Fruit fly (Drosophila melanogaster) whole organism, embryonic: ENCODE measurements around the gene CG5003.

ENCODE experiments used
- Bteb2 ChIP-seq: fragments of 200-800 bp; sonication (Bioruptor generic); optimal IDR thresholded peaks from 2 replicates; lab custom pipeline; 2016; ENCODE audit warnings: missing biosample characterization, missing genetic modification characterization
- C15 ChIP-seq: fragments of 200-800 bp; sonication (Bioruptor generic); IDR thresholded peaks from 3 replicates; pipeline ENCODE4 v1.3.6; 2022; ENCODE audit warnings: missing biosample characterization, missing genetic modification characterization
- CG10366 ChIP-seq: fragments of 200-800 bp; sonication (Bioruptor generic); IDR thresholded peaks from 2 replicates; pipeline ENCODE4 v1.3.6; 2022; ENCODE audit warnings: missing biosample characterization, missing genetic modification characterization
- CG10565 ChIP-seq: fragments of 200-800 bp; sonication (Bioruptor generic); optimal IDR thresholded peaks from 3 replicates; lab custom pipeline; 2016; ENCODE audit warnings: missing biosample characterization, mild to moderate bottlenecking, missing genetic modification characterization
- CG14710 ChIP-seq: fragments of 200-800 bp; sonication (Bioruptor generic); optimal IDR thresholded peaks from 3 replicates; lab custom pipeline; 2019; ENCODE audit warnings: missing biosample characterization, mild to moderate bottlenecking, missing genetic modification characterization, moderate library complexity
- CG1602 ChIP-seq: fragments of 200-800 bp; sonication (Bioruptor generic); optimal IDR thresholded peaks from 3 replicates; lab custom pipeline; 2016; ENCODE audit warnings: missing biosample characterization, missing genetic modification characterization
- CG16813 ChIP-seq: fragments of 200-800 bp; sonication (Bioruptor generic); IDR thresholded peaks from 3 replicates; pipeline ENCODE4 v1.3.6; 2022; ENCODE audit warnings: missing biosample characterization, missing genetic modification characterization; ENCODE audit not compliant: partially characterized antibody
- CG2129 ChIP-seq: fragments of 200-800 bp; sonication (Bioruptor generic); IDR thresholded peaks from 2 replicates; pipeline ENCODE4 v1.3.6; 2022; ENCODE audit warnings: missing biosample characterization, missing genetic modification characterization; ENCODE audit not compliant: partially characterized antibody
- CG2678 ChIP-seq: fragments of 200-800 bp; sonication (Bioruptor generic); optimal IDR thresholded peaks from 3 replicates; lab custom pipeline; 2019; ENCODE audit warnings: missing biosample characterization, mild to moderate bottlenecking, missing genetic modification characterization, moderate library complexity
- CG33557 ChIP-seq: fragments of 200-800 bp; sonication (Bioruptor generic); optimal IDR thresholded peaks from 2 replicates; lab custom pipeline; 2019; ENCODE audit warnings: missing biosample characterization, mild to moderate bottlenecking, missing genetic modification characterization, moderate library complexity
- CG4328 ChIP-seq: fragments of 200-800 bp; sonication (Bioruptor generic); optimal IDR thresholded peaks from 3 replicates; lab custom pipeline; 2017; ENCODE audit warnings: missing biosample characterization, missing genetic modification reagents, missing genetic modification characterization
- CG4617 ChIP-seq: fragments of 200-800 bp; sonication (Bioruptor generic); optimal IDR thresholded peaks from 3 replicates; lab custom pipeline; 2016; ENCODE audit warnings: missing biosample characterization, missing genetic modification characterization, borderline replicate concordance
- CG4820 ChIP-seq: fragments of 200-800 bp; sonication (Bioruptor generic); optimal IDR thresholded peaks from 3 replicates; lab custom pipeline; 2016; ENCODE audit warnings: missing biosample characterization, missing genetic modification characterization
- CG4854 ChIP-seq: fragments of 200-800 bp; sonication (Bioruptor generic); optimal IDR thresholded peaks from 2 replicates; lab custom pipeline; 2016; ENCODE audit warnings: missing biosample characterization, missing genetic modification characterization, inconsistent platforms
- CG5180 ChIP-seq: fragments of 200-800 bp; sonication (Bioruptor generic); optimal IDR thresholded peaks from 3 replicates; lab custom pipeline; 2017; ENCODE audit warnings: missing biosample characterization, missing genetic modification characterization, mild to moderate bottlenecking, moderate library complexity, missing genetic modification reagents
- CG6272 ChIP-seq: fragments of 200-800 bp; sonication (Bioruptor generic); IDR thresholded peaks from 2 replicates; pipeline ENCODE4 v1.3.6; 2022; ENCODE audit warnings: missing biosample characterization, missing genetic modification characterization
- CG7556 ChIP-seq: fragments of 200-800 bp; sonication (Bioruptor generic); optimal IDR thresholded peaks from 2 replicates; lab custom pipeline; 2017; ENCODE audit warnings: missing biosample characterization, mild to moderate bottlenecking, missing genetic modification characterization
- CG7839 ChIP-seq: fragments of 200-800 bp; sonication (Bioruptor generic); optimal IDR thresholded peaks from 3 replicates; lab custom pipeline; 2018; ENCODE audit warnings: missing biosample characterization, mild to moderate bottlenecking, missing genetic modification characterization, moderate library complexity
- CG8478 ChIP-seq: fragments of >200 bp; optimal IDR thresholded peaks from 2 replicates; lab custom pipeline; 2018
- D19B ChIP-seq: fragments of 200-800 bp; sonication (Bioruptor generic); optimal IDR thresholded peaks from 2 replicates; lab custom pipeline; 2017; ENCODE audit warnings: missing biosample characterization, mild to moderate bottlenecking, missing genetic modification characterization
- H2.0 ChIP-seq: fragments of 200-800 bp; sonication (Bioruptor generic); IDR thresholded peaks from 2 replicates; pipeline ENCODE4 v1.3.6; 2022; ENCODE audit warnings: missing biosample characterization, missing genetic modification characterization
- HmgD ChIP-seq: fragments of 200-800 bp; sonication (Bioruptor generic); optimal IDR thresholded peaks from 3 replicates; lab custom pipeline; 2016; ENCODE audit warnings: missing biosample characterization, missing genetic modification characterization
- Hmr ChIP-seq: fragments of 200-800 bp; sonication (Bioruptor generic); optimal IDR thresholded peaks from 3 replicates; lab custom pipeline; 2017; ENCODE audit warnings: mild to moderate bottlenecking, missing biosample characterization, missing genetic modification reagents, missing genetic modification characterization
- Hr51 ChIP-seq, 2 experiments: fragments of 200-800 bp; sonication (Bioruptor generic); optimal IDR thresholded peaks; 2 replicates in 1 of 2; 3 replicates in 1 of 2; lab custom pipeline; 2016 to 2018; ENCODE audit warnings: missing biosample characterization in 2 of 2, missing genetic modification characterization in 2 of 2, mild to moderate bottlenecking in 1 of 2, moderate library complexity in 1 of 2
- Lpt ChIP-seq: fragments of >200 bp; optimal IDR thresholded peaks from 2 replicates; lab custom pipeline; 2018; ENCODE audit warnings: missing biosample characterization, missing genetic modification characterization
- Oli ChIP-seq: fragments of 200-800 bp; sonication (Bioruptor generic); optimal IDR thresholded peaks from 2 replicates; lab custom pipeline; 2018; ENCODE audit warnings: missing biosample characterization, mild to moderate bottlenecking, missing genetic modification characterization, moderate library complexity
- Ravus ChIP-seq: fragments of 200-800 bp; sonication (Bioruptor generic); IDR thresholded peaks from 2 replicates; pipeline ENCODE4 v1.3.6; 2022; ENCODE audit warnings: missing biosample characterization, missing genetic modification characterization
- Rfx ChIP-seq: fragments of 200-800 bp; sonication (Bioruptor generic); IDR thresholded peaks from 2 replicates; pipeline ENCODE4 v1.3.6; 2022; ENCODE audit warnings: missing biosample characterization, missing genetic modification characterization
- Six4 ChIP-seq: fragments of 200-800 bp; sonication (Bioruptor generic); optimal IDR thresholded peaks from 2 replicates; lab custom pipeline; 2016; ENCODE audit warnings: missing biosample characterization, missing genetic modification characterization
- Vsx1 ChIP-seq: fragments of 200-800 bp; sonication (Bioruptor generic); optimal IDR thresholded peaks from 2 replicates; lab custom pipeline; 2017; ENCODE audit warnings: missing biosample characterization, mild to moderate bottlenecking, missing genetic modification characterization, missing genetic modification reagents
- aop ChIP-seq: fragments of 200-800 bp; sonication (Bioruptor generic); IDR thresholded peaks from 2 replicates; pipeline ENCODE4 v1.3.6; 2022; ENCODE audit warnings: missing biosample characterization, missing genetic modification characterization
- ara ChIP-seq: fragments of 200-800 bp; sonication (Bioruptor generic); IDR thresholded peaks from 2 replicates; pipeline ENCODE4 v1.3.6; 2022; ENCODE audit warnings: missing biosample characterization, missing genetic modification characterization
- az2 ChIP-seq: fragments of 200-800 bp; sonication (Bioruptor generic); optimal IDR thresholded peaks from 3 replicates; lab custom pipeline; 2016; ENCODE audit warnings: missing biosample characterization, missing genetic modification characterization
- cg ChIP-seq: fragments of 200-800 bp; sonication (Bioruptor generic); optimal IDR thresholded peaks from 3 replicates; lab custom pipeline; 2019; ENCODE audit warnings: missing biosample characterization, mild to moderate bottlenecking, missing genetic modification characterization, moderate library complexity
- disco-r ChIP-seq: fragments of 200-800 bp; sonication (Bioruptor generic); optimal IDR thresholded peaks from 2 replicates; lab custom pipeline; 2016; ENCODE audit warnings: missing biosample characterization, missing genetic modification characterization
- eve ChIP-seq, 2 experiments: fragments of >200 bp; optimal IDR thresholded peaks; 2 replicates each; lab custom pipeline; 2017; ENCODE audit warnings: missing biosample characterization in 2 of 2, missing genetic modification characterization in 2 of 2
- gsb-n ChIP-seq: fragments of 200-800 bp; sonication (Bioruptor generic); optimal IDR thresholded peaks from 3 replicates; lab custom pipeline; 2018; ENCODE audit warnings: missing biosample characterization, mild to moderate bottlenecking, missing genetic modification characterization
- her ChIP-seq: fragments of 200-800 bp; sonication (Bioruptor generic); optimal IDR thresholded peaks from 2 replicates; lab custom pipeline; 2016; ENCODE audit warnings: missing biosample characterization, missing genetic modification characterization
- jumu ChIP-seq: fragments of 200-800 bp; sonication (Bioruptor generic); optimal IDR thresholded peaks from 3 replicates; lab custom pipeline; 2016; ENCODE audit warnings: missing biosample characterization, missing genetic modification characterization
- klu ChIP-seq: fragments of 200-800 bp; sonication (Bioruptor generic); IDR thresholded peaks from 2 replicates; pipeline ENCODE4 v1.3.6; 2022; ENCODE audit warnings: missing biosample characterization, missing genetic modification characterization
- lola ChIP-seq, 3 experiments: fragments of >200 bp in 2 of 3; fragments of 200-800 bp in 1 of 3; sonication (Bioruptor generic) in 1 of 3; optimal IDR thresholded peaks; 2 replicates each; lab custom pipeline; 2017 to 2019; ENCODE audit warnings: missing biosample characterization in 3 of 3, missing genetic modification characterization in 3 of 3, mild to moderate bottlenecking in 1 of 3, moderate library complexity in 1 of 3
- org-1 ChIP-seq: fragments of 200-800 bp; sonication (Bioruptor generic); optimal IDR thresholded peaks from 2 replicates; lab custom pipeline; 2017; ENCODE audit warnings: missing biosample characterization, missing genetic modification characterization
- p53 ChIP-seq: fragments of 200-800 bp; sonication (Bioruptor generic); optimal IDR thresholded peaks from 2 replicates; lab custom pipeline; 2016; ENCODE audit warnings: missing biosample characterization, missing genetic modification characterization
- prd ChIP-seq, 3 experiments: fragments of >200 bp in 2 of 3; fragments of 200-800 bp in 1 of 3; sonication (Bioruptor generic) in 1 of 3; optimal IDR thresholded peaks in 2 of 3; IDR thresholded peaks in 1 of 3; 2 replicates in 2 of 3; 3 replicates in 1 of 3; pipeline versions ENCODE4 v1.3.6 to Lab custom; 2017 to 2022; ENCODE audit warnings: missing biosample characterization in 1 of 3, missing genetic modification characterization in 1 of 3
- run ChIP-seq: fragments of 200-800 bp; sonication (Bioruptor generic); optimal IDR thresholded peaks from 3 replicates; lab custom pipeline; 2018; ENCODE audit warnings: missing biosample characterization, mild to moderate bottlenecking, missing genetic modification characterization
- sc ChIP-seq, 3 experiments: fragments of >200 bp in 2 of 3; fragments of 200-800 bp in 1 of 3; sonication (Bioruptor generic) in 1 of 3; optimal IDR thresholded peaks; 2 replicates in 2 of 3; 3 replicates in 1 of 3; lab custom pipeline; 2017; ENCODE audit warnings: mild to moderate bottlenecking in 1 of 3, missing biosample characterization in 1 of 3, missing genetic modification characterization in 1 of 3, missing genetic modification reagents in 1 of 3
- sna ChIP-seq: fragments of 200-800 bp; sonication (Bioruptor generic); IDR thresholded peaks from 2 replicates; pipeline ENCODE4 v1.3.6; 2022; ENCODE audit warnings: missing biosample characterization, missing genetic modification characterization; ENCODE audit not compliant: partially characterized antibody
- tap ChIP-seq: fragments of 200-800 bp; optimal IDR thresholded peaks from 3 replicates; lab custom pipeline; 2019; ENCODE audit warnings: missing biosample characterization, mild to moderate bottlenecking, missing genetic modification characterization, moderate library complexity
- zen ChIP-seq: fragments of 200-800 bp; sonication (Bioruptor generic); optimal IDR thresholded peaks from 3 replicates; lab custom pipeline; 2018; ENCODE audit warnings: missing biosample characterization, mild to moderate bottlenecking, missing genetic modification characterization, moderate library complexity

The CG5003 gene

dm6 chr3R:27922673-27923175 lies 6.4 kb upstream of the CG5003 start, which contains the start of gene RpL4 (continued):
- peak; percentile 72 for TF ChIP-seq Bteb2 (GFP tag; lab: Kevin White, UChicago)
- no peak; the same call in 1 of the 2 replicates for TF ChIP-seq Ravus (GFP tag; lab: Robert Waterston, UW)
- TF ChIP-seq H2.0 (GFP tag; lab: Robert Waterston, UW), result peak; percentile 83
- peak; percentile 83 for TF ChIP-seq Vsx1
- peak; percentile 58 for TF ChIP-seq Six4 (GFP tag; lab: Kevin White, UChicago)
- TF ChIP-seq Hmr (GFP tag; lab: Kevin White, UChicago), result peak; percentile 94
- peak; percentile 70 for TF ChIP-seq Oli (tag; lab: Kevin White, UChicago)
- peak; percentile 56 for TF ChIP-seq CG4820 (GFP tag; lab: Kevin White, UChicago)
- TF ChIP-seq CG4854 (GFP tag; lab: Kevin White, UChicago), result peak; percentile 78
- no peak for TF ChIP-seq CG10565 (GFP tag; lab: Kevin White, UChicago)
- no peak for TF ChIP-seq tap
- TF ChIP-seq C15 (GFP tag; lab: Robert Waterston, UW), result peak; percentile 72; the same call in 1 of the 3 replicates
- peak; percentile 76 to 79 for TF ChIP-seq Hr51 (GFP tag; optimal IDR thresholded peaks at IDR 0.05; lab: Kevin White, UChicago)
- peak; percentile 78 for TF ChIP-seq az2 (GFP tag; lab: Kevin White, UChicago)
- no peak for TF ChIP-seq CG2129 (GFP tag; lab: Robert Waterston, UW)
- TF ChIP-seq CG4328 (GFP tag; lab: Kevin White, UChicago), result peak; percentile 88
- TF ChIP-seq CG6272 (GFP tag; lab: Robert Waterston, UW), result peak; percentile 52
- TF ChIP-seq CG7839 (tag; lab: Kevin White, UChicago), result peak; percentile 81
- peak; percentile 77 for TF ChIP-seq p53 (GFP tag; lab: Kevin White, UChicago)
- peak; percentile 74 for TF ChIP-seq disco-r (GFP tag; lab: Kevin White, UChicago)
- peak; percentile 76 for TF ChIP-seq CG5180 (GFP tag; lab: Kevin White, UChicago)
- peak; percentile 71 for TF ChIP-seq CG2678 (tag; lab: Kevin White, UChicago)
- TF ChIP-seq her (GFP tag; lab: Kevin White, UChicago), result peak; percentile 68
- peak; percentile 86 for TF ChIP-seq CG33557 (GFP tag; lab: Kevin White, UChicago)
- TF ChIP-seq CG16813 (GFP tag; lab: Robert Waterston, UW), result no peak
- peak; percentile 42 for TF ChIP-seq HmgD (GFP tag; lab: Kevin White, UChicago)
- TF ChIP-seq aop (GFP tag; lab: Robert Waterston, UW), result no peak
- peak; percentile 33 for TF ChIP-seq run (tag; lab: Kevin White, UChicago)
- no peak for TF ChIP-seq klu (GFP tag; lab: Robert Waterston, UW)
- no peak for TF ChIP-seq prd (optimal IDR thresholded peaks at IDR 0.05; lab: Kevin White, UChicago)
- TF ChIP-seq prd (GFP tag; IDR thresholded peaks at IDR 0.05; lab: Robert Waterston, UW), result peak; percentile 48; the same call in 2 of the 3 replicates
- peak; percentile 67 for TF ChIP-seq CG7556 (GFP tag; lab: Kevin White, UChicago)
- TF ChIP-seq sna (GFP tag; lab: Robert Waterston, UW), result no peak
- TF ChIP-seq Lpt, result no peak
- no peak for TF ChIP-seq sc (optimal IDR thresholded peaks at IDR 0.05; lab: Kevin White, UChicago)
- peak; percentile 88 for TF ChIP-seq sc (GFP tag; optimal IDR thresholded peaks at IDR 0.05; lab: Kevin White, UChicago)
- no peak for TF ChIP-seq jumu (GFP tag; lab: Kevin White, UChicago)
- TF ChIP-seq eve (GFP tag; optimal IDR thresholded peaks at IDR 0.05; lab: Kevin White, UChicago), result no peak
- TF ChIP-seq gsb-n (tag; lab: Kevin White, UChicago), result peak; percentile 69
- peak; percentile 91 for TF ChIP-seq Rfx (GFP tag; lab: Robert Waterston, UW)
- TF ChIP-seq zen (tag; lab: Kevin White, UChicago), result peak; percentile 45
- TF ChIP-seq CG14710 (tag; lab: Kevin White, UChicago), result peak; percentile 76
- TF ChIP-seq CG10366 (GFP tag; lab: Robert Waterston, UW), result peak; percentile 75
- TF ChIP-seq ara (GFP tag; lab: Robert Waterston, UW), result peak; percentile 81
- TF ChIP-seq CG8478 (lab: Kevin White, UChicago), result peak; percentile 41
- peak in 1 of 3 experiments; percentile 61 for TF ChIP-seq lola (GFP tag; optimal IDR thresholded peaks at IDR 0.05; lab: Kevin White, UChicago)
- peak; percentile 51 for TF ChIP-seq D19B (GFP tag; lab: Kevin White, UChicago)
- TF ChIP-seq org-1 (GFP tag; lab: Kevin White, UChicago), result peak; percentile 71
- TF ChIP-seq CG1602 (GFP tag; lab: Kevin White, UChicago), result peak; percentile 39
- TF ChIP-seq cg (GFP tag; lab: Kevin White, UChicago), result no peak
- peak; percentile 52 for TF ChIP-seq CG4617 (GFP tag; lab: Kevin White, UChicago)
